Fruit fly (Drosophila melanogaster) whole organism, wandering third instar larva: ENCODE measurements around the gene fbp.
A peak's percentile ranks its signal among the peaks of the same experiment; 100 is the strongest.

Experiments used
- Abd-B ChIP-seq: fragments of >200 bp; optimal IDR thresholded peaks from 2 replicates; lab custom pipeline; 2017; ENCODE audit warnings: missing biosample characterization, missing genetic modification characterization
- CG32264 ChIP-seq: fragments of 200-800 bp; sonication (Bioruptor generic); optimal IDR thresholded peaks from 2 replicates; lab custom pipeline; 2016; ENCODE audit warnings: missing biosample characterization, missing genetic modification characterization
- CrebA ChIP-seq: fragments of 200-800 bp; sonication (Bioruptor generic); optimal IDR thresholded peaks from 2 replicates; lab custom pipeline; 2016; ENCODE audit warnings: missing biosample characterization, mild to moderate bottlenecking, missing genetic modification characterization, borderline replicate concordance
- Dfd ChIP-seq: fragments of >200 bp; optimal IDR thresholded peaks from 2 replicates; lab custom pipeline; 2017; ENCODE audit warnings: missing biosample characterization, missing genetic modification characterization
- Dif ChIP-seq: fragments of 200-275, 200-300 bp; sonication (Bioruptor generic); optimal IDR thresholded peaks from 2 replicates; lab custom pipeline; 2018; ENCODE audit warnings: missing biosample characterization, missing genetic modification characterization; ENCODE audit not compliant: partially characterized antibody
- GATAd ChIP-seq: sonication (Bioruptor generic); optimal IDR thresholded peaks from 2 replicates; lab custom pipeline; 2016; ENCODE audit warnings: missing biosample characterization, missing genetic modification characterization
- HLH106 ChIP-seq: fragments of 200-800 bp; optimal IDR thresholded peaks from 3 replicates; lab custom pipeline; 2019; ENCODE audit warnings: missing biosample characterization, mild to moderate bottlenecking, missing genetic modification characterization, moderate library complexity
- Hnf4 ChIP-seq: fragments of 200-800 bp; sonication (Bioruptor generic); optimal IDR thresholded peaks from 2 replicates; lab custom pipeline; 2016; ENCODE audit warnings: missing biosample characterization, mild to moderate bottlenecking, missing genetic modification characterization
- Hr83 ChIP-seq: fragments of 200-300 bp; sonication (Bioruptor generic); optimal IDR thresholded peaks from 2 replicates; lab custom pipeline; 2016; ENCODE audit warnings: missing biosample characterization, mild to moderate bottlenecking, missing genetic modification characterization, moderate library complexity; ENCODE audit not compliant: poor library complexity, severe bottlenecking
- Jra ChIP-seq: sonication (Bioruptor generic); optimal IDR thresholded peaks from 2 replicates; lab custom pipeline; 2016; ENCODE audit warnings: missing biosample characterization, missing genetic modification characterization
- Mio ChIP-seq: sonication (Bioruptor generic); optimal IDR thresholded peaks from 2 replicates; lab custom pipeline; 2016; ENCODE audit warnings: missing biosample characterization, missing genetic modification characterization
- Myc ChIP-seq: fragments of >200 bp; optimal IDR thresholded peaks from 2 replicates; lab custom pipeline; 2017
- N ChIP-seq: fragments of >200 bp; optimal IDR thresholded peaks from 2 replicates; lab custom pipeline; 2018; ENCODE audit warnings: missing biosample characterization, missing external identifiers, missing genetic modification characterization
- OdsH ChIP-seq: fragments of 200-800 bp; sonication (Bioruptor generic); optimal IDR thresholded peaks from 2 replicates; lab custom pipeline; 2016; ENCODE audit warnings: missing biosample characterization, mild to moderate bottlenecking, missing genetic modification characterization
- Rel ChIP-seq, 2 experiments: fragments of 200-800 bp; sonication (Bioruptor generic) in 1 of 2; optimal IDR thresholded peaks; 2 replicates in 1 of 2; 3 replicates in 1 of 2; lab custom pipeline; 2016 to 2019; ENCODE audit warnings: mild to moderate bottlenecking in 2 of 2, missing biosample characterization in 2 of 2, missing genetic modification characterization in 2 of 2, moderate library complexity in 1 of 2
- Sp1 ChIP-seq: fragments of 200-800 bp; sonication (Bioruptor generic); optimal IDR thresholded peaks from 3 replicates; lab custom pipeline; 2019; ENCODE audit warnings: missing biosample characterization, mild to moderate bottlenecking, missing genetic modification characterization, moderate library complexity
- Vsx2 ChIP-seq: fragments of 200-300, 225-300 bp; sonication (Bioruptor generic); optimal IDR thresholded peaks from 2 replicates; lab custom pipeline; 2018; ENCODE audit warnings: missing biosample characterization, missing genetic modification characterization; ENCODE audit not compliant: partially characterized antibody
- br ChIP-seq: fragments of 200-800 bp; sonication (Bioruptor generic); optimal IDR thresholded peaks from 2 replicates; lab custom pipeline; 2016; ENCODE audit warnings: missing biosample characterization, missing genetic modification characterization
- brk ChIP-seq: fragments of 200-800 bp; sonication (Bioruptor generic); optimal IDR thresholded peaks from 2 replicates; lab custom pipeline; 2016; ENCODE audit warnings: missing biosample characterization, mild to moderate bottlenecking, missing genetic modification characterization
- dl ChIP-seq, 2 experiments: fragments of 175-275, 200-275 bp in 1 of 2; fragments of 200-275 bp in 1 of 2; sonication (Bioruptor generic); optimal IDR thresholded peaks; lab custom pipeline; 2018; ENCODE audit warnings: mild to moderate bottlenecking in 2 of 2, missing biosample characterization in 2 of 2, missing genetic modification characterization in 2 of 2, moderate library complexity in 2 of 2; ENCODE audit not compliant: partially characterized antibody in 2 of 2, insufficient read depth in 1 of 2
- dmrt93B ChIP-seq: fragments of 200-800 bp; sonication (Bioruptor generic); optimal IDR thresholded peaks from 2 replicates; lab custom pipeline; 2018; ENCODE audit warnings: missing biosample characterization, mild to moderate bottlenecking, missing genetic modification characterization
- dsf ChIP-seq: sonication (Bioruptor generic); optimal IDR thresholded peaks from 2 replicates; lab custom pipeline; 2016; ENCODE audit warnings: missing biosample characterization, missing genetic modification characterization, borderline replicate concordance
- ey ChIP-seq: fragments of 200-800 bp; sonication (Bioruptor generic); optimal IDR thresholded peaks from 2 replicates; lab custom pipeline; 2016; ENCODE audit warnings: missing biosample characterization, missing genetic modification characterization
- foxo ChIP-seq, 2 experiments: fragments of 200-800 bp; sonication (Bioruptor generic); optimal IDR thresholded peaks; 2 replicates in 1 of 2; 3 replicates in 1 of 2; lab custom pipeline; 2016 to 2017; ENCODE audit warnings: missing biosample characterization in 2 of 2, missing genetic modification characterization in 2 of 2
- fru ChIP-seq: fragments of 200-800 bp; sonication (Bioruptor generic); optimal IDR thresholded peaks from 3 replicates; lab custom pipeline; 2016; ENCODE audit warnings: missing biosample characterization, mild to moderate bottlenecking, missing genetic modification characterization
- h ChIP-seq: fragments of 200-800 bp; sonication (Bioruptor generic); optimal IDR thresholded peaks from 3 replicates; lab custom pipeline; 2016; ENCODE audit warnings: missing biosample characterization, mild to moderate bottlenecking, missing genetic modification characterization
- jim ChIP-seq: fragments of 175-275, 200-325 bp; sonication (Bioruptor generic); optimal IDR thresholded peaks from 2 replicates; lab custom pipeline; 2016; ENCODE audit warnings: missing biosample characterization, mild to moderate bottlenecking, missing genetic modification characterization
- lola ChIP-seq: fragments of >200 bp; optimal IDR thresholded peaks from 2 replicates; lab custom pipeline; 2017; ENCODE audit warnings: missing biosample characterization, missing genetic modification characterization
- pan ChIP-seq: fragments of >200 bp; optimal IDR thresholded peaks from 2 replicates; lab custom pipeline; 2017
- psq ChIP-seq: fragments of 200-800 bp; sonication (Bioruptor generic); optimal IDR thresholded peaks from 3 replicates; lab custom pipeline; 2017; ENCODE audit warnings: missing biosample characterization, mild to moderate bottlenecking, missing genetic modification characterization, moderate library complexity
- rgr ChIP-seq: fragments of 200-800 bp; sonication (Bioruptor generic); optimal IDR thresholded peaks from 3 replicates; lab custom pipeline; 2016; ENCODE audit warnings: missing biosample characterization, mild to moderate bottlenecking, missing genetic modification characterization
- sage ChIP-seq: fragments of 200-800 bp; sonication (Bioruptor generic); optimal IDR thresholded peaks from 2 replicates; lab custom pipeline; 2016; ENCODE audit warnings: missing biosample characterization, mild to moderate bottlenecking, missing genetic modification characterization
- sv ChIP-seq: fragments of 200-800 bp; sonication (Bioruptor generic); optimal IDR thresholded peaks from 3 replicates; lab custom pipeline; 2016; ENCODE audit warnings: missing biosample characterization, missing genetic modification characterization
- tai ChIP-seq: sonication (Bioruptor generic); optimal IDR thresholded peaks from 2 replicates; lab custom pipeline; 2016; ENCODE audit warnings: missing biosample characterization, missing genetic modification characterization
- usp ChIP-seq: fragments of >200 bp; optimal IDR thresholded peaks from 2 replicates; lab custom pipeline; 2017; ENCODE audit warnings: missing biosample characterization, missing genetic modification characterization

Gene fbp

DNA sequence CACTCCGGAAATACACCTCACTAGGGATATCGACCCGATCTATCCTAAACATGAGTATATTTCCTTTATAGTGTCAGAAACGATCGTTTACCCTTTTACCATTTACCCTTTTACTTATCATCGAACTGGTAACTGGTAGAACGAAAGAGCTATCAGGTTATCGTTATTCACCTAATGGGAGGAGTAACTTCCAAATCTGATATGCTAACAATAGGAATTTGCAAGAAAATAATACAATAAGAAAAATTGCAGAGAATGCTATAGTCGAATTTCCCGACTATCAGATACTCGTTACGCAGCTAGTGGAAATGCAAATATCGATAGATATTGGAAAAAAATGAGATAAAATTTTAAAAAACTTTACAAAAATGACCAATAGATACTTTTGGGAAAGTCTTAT is 10.3 kb upstream of the fbp start:
- TF ChIP-seq sage (GFP tag; lab: Kevin White, UChicago) = no peak
- TF ChIP-seq fru (GFP tag; lab: Kevin White, UChicago) = no peak
- no peak for TF ChIP-seq usp (GFP tag; lab: Kevin White, UChicago)
- TF ChIP-seq br (GFP tag; lab: Kevin White, UChicago) = no peak
- TF ChIP-seq Rel (GFP tag; optimal IDR thresholded peaks at IDR 0.05; lab: Kevin White, UChicago) = no peak
- no peak for TF ChIP-seq Rel (tag; optimal IDR thresholded peaks at IDR 0.05; lab: Kevin White, UChicago)
- TF ChIP-seq dl (GFP tag; optimal IDR thresholded peaks at IDR 0.05; lab: Kevin White, UChicago; ENCODE audit: insufficient read depth in 1 of 2, partially characterized antibody in 2 of 2) = no peak
- no peak for TF ChIP-seq brk (GFP tag; lab: Kevin White, UChicago)
- TF ChIP-seq h = no peak
- TF ChIP-seq jim (GFP tag; lab: Kevin White, UChicago) = no peak
- no peak for TF ChIP-seq Abd-B (GFP tag; lab: Kevin White, UChicago)
- no peak for TF ChIP-seq Dfd (GFP tag; lab: Kevin White, UChicago)

dm6 chr2L:19769703-19770102 is 5.8 kb upstream of the fbp start:
- no peak for TF ChIP-seq rgr (GFP tag; lab: Kevin White, UChicago)
- TF ChIP-seq Myc (lab: Kevin White, UChicago) = no peak
- TF ChIP-seq pan = no peak
- no peak for TF ChIP-seq Hnf4 (GFP tag; lab: Kevin White, UChicago)
- TF ChIP-seq brk (GFP tag; lab: Kevin White, UChicago) = no peak
- no peak for TF ChIP-seq Abd-B (GFP tag; lab: Kevin White, UChicago)
- TF ChIP-seq sage (GFP tag; lab: Kevin White, UChicago) = no peak
- no peak for TF ChIP-seq dmrt93B (GFP tag; lab: Kevin White, UChicago)
- TF ChIP-seq lola = no peak
- TF ChIP-seq Jra (GFP tag; lab: Kevin White, UChicago) = no peak
- no peak for TF ChIP-seq Mio (GFP tag; lab: Kevin White, UChicago)
- no peak for TF ChIP-seq N (GFP tag; lab: Kevin White, UChicago)
- no peak for TF ChIP-seq Rel (GFP tag; optimal IDR thresholded peaks at IDR 0.05; lab: Kevin White, UChicago)
- no peak for TF ChIP-seq Rel (tag; optimal IDR thresholded peaks at IDR 0.05; lab: Kevin White, UChicago)
- TF ChIP-seq OdsH = no peak
- no peak for TF ChIP-seq HLH106 (tag; lab: Kevin White, UChicago)

dm6 chr2L:19768967-19769366 is 5.0 kb upstream of the fbp start, which contains the start of gene bsh:
bsh (minus strand) TSS chr2L:19769067.
- TF ChIP-seq Dfd (GFP tag; lab: Kevin White, UChicago) (no peak), h (no peak), Jra (GFP tag; lab: Kevin White, UChicago) (no peak), sv (GFP tag; lab: Kevin White, UChicago) (no peak), sage (GFP tag; lab: Kevin White, UChicago) (no peak), rgr (GFP tag; lab: Kevin White, UChicago) (no peak), N (GFP tag; lab: Kevin White, UChicago) (no peak), Hnf4 (GFP tag; lab: Kevin White, UChicago) (no peak), CrebA (no peak), Myc (lab: Kevin White, UChicago) (no peak), pan (no peak)

- no peak for TF ChIP-seq lola
- TF ChIP-seq psq (GFP tag; lab: Kevin White, UChicago) = no peak
- no peak for TF ChIP-seq fru (GFP tag; lab: Kevin White, UChicago)
- TF ChIP-seq ey (GFP tag; lab: Kevin White, UChicago) = no peak
- no peak for TF ChIP-seq Jra (GFP tag; lab: Kevin White, UChicago)
- TF ChIP-seq dsf = no peak
- no peak for TF ChIP-seq usp (GFP tag; lab: Kevin White, UChicago)
- no peak for TF ChIP-seq Hnf4 (GFP tag; lab: Kevin White, UChicago)
Observed at dm6 chr2L:19765406-19765805, 1.5 kb upstream of the fbp start.

DNA sequence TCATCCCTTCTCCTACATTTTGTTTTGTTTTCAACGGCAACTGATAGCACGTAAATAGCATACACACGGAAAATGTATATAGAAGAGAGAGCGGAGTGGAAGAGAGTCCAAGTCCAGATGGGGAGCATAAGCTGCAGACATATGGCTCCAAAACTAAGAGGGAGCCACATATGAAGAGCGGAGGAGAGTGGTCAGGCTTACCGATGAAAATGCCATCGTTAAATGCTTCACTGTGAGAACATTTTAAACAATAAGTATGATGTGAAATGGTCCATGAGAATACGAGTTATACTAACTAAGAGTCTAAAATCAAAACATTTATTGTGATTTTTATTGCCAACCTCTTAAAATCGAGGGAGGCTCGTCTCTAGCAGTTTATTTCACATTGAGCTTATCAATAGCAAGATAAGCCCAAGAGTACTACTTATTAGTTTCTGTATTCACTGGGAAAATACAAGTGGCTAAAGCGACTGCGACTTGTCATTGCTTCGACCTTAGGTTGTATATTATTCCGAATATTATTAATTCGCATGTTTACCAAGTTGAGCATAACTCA is 723 bp upstream of the fbp start:
- no peak for TF ChIP-seq sage (GFP tag; lab: Kevin White, UChicago)
- peak; percentile 0 to 77 for TF ChIP-seq dl (GFP tag; optimal IDR thresholded peaks at IDR 0.05; lab: Kevin White, UChicago; ENCODE audit: insufficient read depth in 1 of 2, partially characterized antibody in 2 of 2)
- peak; percentile 83 for TF ChIP-seq Dif (GFP tag; lab: Kevin White, UChicago)
- no peak for TF ChIP-seq CrebA

dm6 chr2L:19763446-19763772 is 527 bp downstream of the fbp start:
- TF ChIP-seq CrebA = no peak
- no peak for TF ChIP-seq Hr83 (GFP tag; lab: Kevin White, UChicago)
- TF ChIP-seq CG32264 (GFP tag; lab: Kevin White, UChicago) = no peak
- TF ChIP-seq pan = no peak
- TF ChIP-seq psq (GFP tag; lab: Kevin White, UChicago) = no peak
- TF ChIP-seq Jra (GFP tag; lab: Kevin White, UChicago) = no peak
- TF ChIP-seq Dif (GFP tag; lab: Kevin White, UChicago) = no peak
- TF ChIP-seq OdsH = no peak
- TF ChIP-seq GATAd (GFP tag; lab: Kevin White, UChicago) = no peak
- TF ChIP-seq brk (GFP tag; lab: Kevin White, UChicago) = no peak
- TF ChIP-seq tai (GFP tag; lab: Kevin White, UChicago) = no peak
- TF ChIP-seq jim (GFP tag; lab: Kevin White, UChicago) = no peak
- TF ChIP-seq rgr (GFP tag; lab: Kevin White, UChicago) = no peak
- no peak for TF ChIP-seq fru (GFP tag; lab: Kevin White, UChicago)
- TF ChIP-seq N (GFP tag; lab: Kevin White, UChicago) = no peak
- TF ChIP-seq Vsx2 (GFP tag; lab: Kevin White, UChicago) = no peak
- TF ChIP-seq Sp1 (GFP tag; lab: Kevin White, UChicago) = no peak
- no peak for TF ChIP-seq foxo (GFP tag; optimal IDR thresholded peaks at IDR 0.05; lab: Kevin White, UChicago)
- TF ChIP-seq sv (GFP tag; lab: Kevin White, UChicago) = no peak
